Worm (Caenorhabditis elegans): Measurements from ENCODE around the gene Y42A5A.3.

Y42A5A.3 gene

DNA sequence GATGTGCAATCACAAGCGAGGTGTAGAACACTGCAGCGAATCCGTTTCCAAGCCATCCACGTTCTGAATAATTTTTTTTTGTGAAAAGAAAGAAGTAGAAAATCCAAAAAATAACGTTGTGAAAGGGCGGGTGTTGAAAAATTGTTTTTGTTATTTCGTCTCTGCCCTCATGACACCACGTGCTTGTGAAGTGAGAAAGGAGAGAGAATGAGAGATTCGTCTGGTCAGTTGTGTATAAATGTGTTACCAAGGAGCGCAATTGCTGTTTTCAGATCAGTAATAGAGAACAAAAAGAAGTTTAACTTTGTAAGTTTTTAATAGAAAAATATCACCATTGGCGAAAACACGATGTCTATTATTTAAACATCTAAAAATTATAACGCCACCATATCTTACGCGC lies 25.5 kb upstream of the Y42A5A.3 start (continued):
- TF ChIP-seq zag-1 (tag; optimal IDR thresholded peaks at IDR 0.05): no peak
- no peak for TF ChIP-seq Y48G9A.11 (GFP tag; IDR thresholded peaks at IDR 0.05)
- TF ChIP-seq lir-3 (tag; optimal IDR thresholded peaks at IDR 0.05): no peak
- no peak for TF ChIP-seq nhr-10 (tag; optimal IDR thresholded peaks at IDR 0.05)
- no peak for TF ChIP-seq pqm-1 (tag; optimal IDR thresholded peaks at IDR 0.05)
- TF ChIP-seq spr-1 (tag; optimal IDR thresholded peaks at IDR 0.05): no peak
- no peak for TF ChIP-seq jun-1 (tag; optimal IDR thresholded peaks at IDR 0.05)
- no peak for TF ChIP-seq fkh-10 (GFP tag; optimal IDR thresholded peaks at IDR 0.05)
- TF ChIP-seq rbr-2 (tag; optimal IDR thresholded peaks at IDR 0.05): no peak
- no peak for TF ChIP-seq ZK337.2 (GFP tag; IDR thresholded peaks at IDR 0.05)
- TF ChIP-seq dmd-9 (GFP tag; IDR thresholded peaks at IDR 0.05): no peak
- TF ChIP-seq hmg-1.1 (GFP tag; IDR thresholded peaks at IDR 0.05): 0 out of 2 replicates have a peak, but pooled peaks have one; percentile 14
- TF ChIP-seq ctbp-1 (GFP tag; IDR thresholded peaks at IDR 0.05): no peak
- TF ChIP-seq dmd-8 (GFP tag; IDR thresholded peaks at IDR 0.05): no peak
- TF ChIP-seq nhr-11 (tag; optimal IDR thresholded peaks at IDR 0.05): peak; percentile 21
- TF ChIP-seq dmd-6 (GFP tag; IDR thresholded peaks at IDR 0.05): peak; percentile 21; the same call in 1 of the 2 replicates
- TF ChIP-seq fos-1 (tag; optimal IDR thresholded peaks at IDR 0.05): no peak
- no peak for TF ChIP-seq lin-13 (GFP tag; optimal IDR thresholded peaks at IDR 0.05)
- TF ChIP-seq mdt-29 (GFP tag; IDR thresholded peaks at IDR 0.05): no peak
- no peak for TF ChIP-seq nhr-76 (tag; optimal IDR thresholded peaks at IDR 0.05)
- no peak for TF ChIP-seq nhr-41 (GFP tag; IDR thresholded peaks at IDR 0.05)
- no peak for TF ChIP-seq zip-11 (GFP tag; IDR thresholded peaks at IDR 0.05)

DNA sequence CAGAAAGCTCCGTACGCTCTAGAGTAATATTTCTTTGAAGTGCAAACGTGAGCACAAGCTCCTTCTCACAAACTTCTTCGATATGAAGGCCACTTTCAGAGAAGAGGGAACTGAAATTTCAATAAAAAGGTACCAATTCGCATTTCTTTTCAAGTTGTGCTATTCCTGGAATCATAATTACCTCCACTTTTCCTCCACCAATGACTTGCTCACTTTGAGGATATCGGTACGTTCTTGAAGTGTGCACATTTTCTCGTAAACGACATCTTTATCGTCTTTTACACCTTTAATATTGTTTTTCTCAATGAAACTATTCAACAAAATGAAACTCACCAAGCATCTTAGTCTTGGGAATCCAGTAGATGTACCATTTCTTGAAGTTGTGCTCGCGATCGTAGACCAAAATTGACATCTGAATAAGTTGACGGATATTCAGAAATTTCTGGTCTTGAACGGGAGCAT lies 23.6 kb upstream of the Y42A5A.3 start, which contains the start of gene scb-1:
Gene scb-1 (minus strand): TSS at position 412 of the 462 bp plus-strand sequence.
- TF ChIP-seq ama-1 (optimal IDR thresholded peaks at IDR 0.05) (no peak), nhr-111 (GFP tag; optimal IDR thresholded peaks at IDR 0.05) (peak; percentile 38), zip-2 (tag; optimal IDR thresholded peaks at IDR 0.05) (peak; percentile 34), nhr-25 (tag; optimal IDR thresholded peaks at IDR 0.05; ENCODE audit: borderline replicate concordance, insufficient read depth) (no peak), snpc-4 (tag; optimal IDR thresholded peaks at IDR 0.05) (no peak), zag-1 (tag; optimal IDR thresholded peaks at IDR 0.05) (no peak), tra-1 (GFP tag; IDR thresholded peaks at IDR 0.05) (no peak), snpc-1.2 (GFP tag; IDR thresholded peaks at IDR 0.05) (no peak), aha-1 (tag) (peak; percentile 52), vab-7 (GFP tag; IDR thresholded peaks at IDR 0.05) (no peak), lin-38 (GFP tag; IDR thresholded peaks at IDR 0.05) (0 out of 2 replicates have a peak, but pooled peaks have one; percentile 5), skn-1 (tag; optimal IDR thresholded peaks at IDR 0.05) (no peak), F10B5.3 (tag; optimal IDR thresholded peaks at IDR 0.05) (no peak), T26A8.4 (GFP tag; IDR thresholded peaks at IDR 0.05) (peak; percentile 30; the same call in 1 of the 2 replicates), ceh-62 (tag; optimal IDR thresholded peaks at IDR 0.05) (no peak), saeg-2 (GFP tag; IDR thresholded peaks at IDR 0.05) (no peak), D1046.2 (GFP tag; IDR thresholded peaks at IDR 0.05) (no peak), Y48G9A.11 (GFP tag; IDR thresholded peaks at IDR 0.05) (no peak), ctbp-1 (GFP tag; IDR thresholded peaks at IDR 0.05) (0 out of 2 replicates have a peak, but pooled peaks have one; percentile 28), mep-1 (tag; optimal IDR thresholded peaks at IDR 0.05) (peak; percentile 0), mdt-29 (GFP tag; IDR thresholded peaks at IDR 0.05) (0 out of 2 replicates have a peak, but pooled peaks have one; percentile 20), madf-9 (GFP tag; conservative IDR thresholded peaks at IDR 0.05) (no peak), unc-130 (GFP tag; optimal IDR thresholded peaks at IDR 0.05) (no peak), rbr-2 (tag; optimal IDR thresholded peaks at IDR 0.05) (peak; percentile 1)

Data from whole organism, L4 larva.